Fruit fly (Drosophila melanogaster) whole organism, embryonic: ENCODE results near the gene r2d2.

Source experiments
- Adf1 ChIP-seq: fragments of 200-800 bp; sonication (Bioruptor generic); IDR thresholded peaks from 2 replicates; pipeline ENCODE4 v1.3.6; 2022; ENCODE audit warnings: missing biosample characterization, missing genetic modification characterization
- Aef1 ChIP-seq: fragments of 200-800 bp; sonication (Bioruptor generic); IDR thresholded peaks from 3 replicates; pipeline ENCODE4 v1.3.6; 2022; ENCODE audit warnings: missing biosample characterization, missing genetic modification characterization
- Atf3 ChIP-seq: fragments of 200-800 bp; sonication (Bioruptor generic); optimal IDR thresholded peaks from 3 replicates; lab custom pipeline; 2016; ENCODE audit warnings: missing biosample characterization, missing genetic modification characterization
- CG10654 ChIP-seq: fragments of 200-800 bp; sonication (Bioruptor generic); optimal IDR thresholded peaks from 2 replicates; lab custom pipeline; 2016; ENCODE audit warnings: missing biosample characterization, missing genetic modification characterization
- CG11560 ChIP-seq: fragments of 200-800 bp; sonication (Bioruptor generic); IDR thresholded peaks from 3 replicates; pipeline ENCODE4 v1.3.6; 2022; ENCODE audit warnings: missing biosample characterization, missing genetic modification characterization
- CG12155 ChIP-seq: fragments of 200-800 bp; sonication (Bioruptor generic); optimal IDR thresholded peaks from 3 replicates; lab custom pipeline; 2016; ENCODE audit warnings: missing biosample characterization, missing genetic modification characterization
- CG13894 ChIP-seq: fragments of 200-800 bp; sonication (Bioruptor generic); optimal IDR thresholded peaks from 3 replicates; lab custom pipeline; 2018; ENCODE audit warnings: missing biosample characterization, mild to moderate bottlenecking, missing genetic modification characterization, moderate library complexity
- CG14014 ChIP-seq: fragments of 200-800 bp; sonication (Bioruptor generic); IDR thresholded peaks from 2 replicates; pipeline ENCODE4 v1.3.6; 2022; ENCODE audit warnings: missing biosample characterization, missing genetic modification characterization
- CG16779 ChIP-seq: fragments of 200-800 bp; sonication (Bioruptor generic); IDR thresholded peaks from 2 replicates; pipeline ENCODE4 v1.3.6; 2022; ENCODE audit warnings: missing biosample characterization, missing genetic modification characterization
- CG16863 ChIP-seq: fragments of 200-800 bp; sonication (Bioruptor generic); optimal IDR thresholded peaks from 3 replicates; lab custom pipeline; 2016; ENCODE audit warnings: missing biosample characterization, missing genetic modification characterization
- CG18599 ChIP-seq: fragments of 200-800 bp; sonication (Bioruptor generic); optimal IDR thresholded peaks from 3 replicates; lab custom pipeline; 2017; ENCODE audit warnings: missing biosample characterization, missing genetic modification characterization, mild to moderate bottlenecking, moderate library complexity, missing genetic modification reagents
- CG32772 ChIP-seq: fragments of 200-800 bp; sonication (Bioruptor generic); IDR thresholded peaks from 2 replicates; pipeline ENCODE4 v1.3.6; 2022; ENCODE audit warnings: missing biosample characterization, missing genetic modification characterization
- CG3726 ChIP-seq: fragments of 200-800 bp; sonication (Bioruptor generic); IDR thresholded peaks from 3 replicates; pipeline ENCODE4, ENCODE4 v1.3.6; 2022; ENCODE audit warnings: missing biosample characterization, missing genetic modification characterization
- CG4328 ChIP-seq: fragments of 200-800 bp; sonication (Bioruptor generic); optimal IDR thresholded peaks from 3 replicates; lab custom pipeline; 2017; ENCODE audit warnings: missing biosample characterization, missing genetic modification reagents, missing genetic modification characterization
- CG5180 ChIP-seq: fragments of 200-800 bp; sonication (Bioruptor generic); optimal IDR thresholded peaks from 3 replicates; lab custom pipeline; 2017; ENCODE audit warnings: missing biosample characterization, missing genetic modification characterization, mild to moderate bottlenecking, moderate library complexity, missing genetic modification reagents
- CG6175 ChIP-seq: fragments of 200-800 bp; sonication (Bioruptor generic); IDR thresholded peaks from 3 replicates; pipeline ENCODE4 v1.3.6; 2022; ENCODE audit warnings: missing biosample characterization, missing genetic modification characterization
- CG6689 ChIP-seq: fragments of 200-800 bp; sonication (Bioruptor generic); IDR thresholded peaks from 2 replicates; pipeline ENCODE4 v1.3.6; 2022; ENCODE audit warnings: missing biosample characterization, missing genetic modification characterization
- CG7963 ChIP-seq: fragments of 200-800 bp; sonication (Bioruptor generic); IDR thresholded peaks from 3 replicates; pipeline ENCODE4 v1.3.6; 2022; ENCODE audit warnings: missing biosample characterization, missing genetic modification characterization; ENCODE audit not compliant: partially characterized antibody
- CG9215 ChIP-seq: fragments of 200-800 bp; sonication (Bioruptor generic); IDR thresholded peaks from 2 replicates; pipeline ENCODE4 v1.3.6; 2022; ENCODE audit warnings: missing biosample characterization, missing genetic modification characterization
- CG9609 ChIP-seq: fragments of 200-800 bp; sonication (Bioruptor generic); optimal IDR thresholded peaks from 3 replicates; lab custom pipeline; 2016; ENCODE audit warnings: missing biosample characterization, missing genetic modification characterization
- CTCF ChIP-seq: fragments of 200-800 bp; sonication (Bioruptor generic); optimal IDR thresholded peaks from 2 replicates; lab custom pipeline; 2017; ENCODE audit warnings: missing biosample characterization, mild to moderate bottlenecking, missing genetic modification characterization, moderate library complexity
- Deaf1 ChIP-seq: fragments of 200-800 bp; optimal IDR thresholded peaks from 3 replicates; lab custom pipeline; 2019; ENCODE audit warnings: missing biosample characterization, mild to moderate bottlenecking, missing genetic modification characterization, moderate library complexity
- Dek ChIP-seq: fragments of 200-800 bp; sonication (Bioruptor generic); optimal IDR thresholded peaks from 3 replicates; lab custom pipeline; 2019; ENCODE audit warnings: missing biosample characterization, mild to moderate bottlenecking, missing genetic modification characterization, moderate library complexity
- Fer1 ChIP-seq: fragments of 200-800 bp; sonication (Bioruptor generic); optimal IDR thresholded peaks from 2 replicates; lab custom pipeline; 2017; ENCODE audit warnings: missing biosample characterization, mild to moderate bottlenecking, missing genetic modification characterization
- Hey ChIP-seq: fragments of 200-800 bp; sonication (Bioruptor generic); optimal IDR thresholded peaks from 3 replicates; lab custom pipeline; 2018; ENCODE audit warnings: missing biosample characterization, mild to moderate bottlenecking, missing genetic modification characterization
- Hr78 ChIP-seq, 2 experiments: fragments of 200-800 bp in 1 of 2; fragments of >200 bp in 1 of 2; sonication (Bioruptor generic) in 1 of 2; optimal IDR thresholded peaks; 2 replicates each; lab custom pipeline; 2017 to 2019; ENCODE audit warnings: missing biosample characterization in 2 of 2, missing genetic modification characterization in 2 of 2, mild to moderate bottlenecking in 1 of 2, moderate library complexity in 1 of 2
- Jarid2 ChIP-seq: fragments of 200-800 bp; sonication (Bioruptor generic); optimal IDR thresholded peaks from 3 replicates; lab custom pipeline; 2017; ENCODE audit warnings: mild to moderate bottlenecking, missing biosample characterization, missing genetic modification reagents, missing genetic modification characterization
- Med ChIP-seq: fragments of 200-800 bp; sonication (Bioruptor generic); peaks from one replicate; lab custom pipeline; 2016; ENCODE audit warnings: missing biosample characterization, missing genetic modification characterization, mild to moderate bottlenecking, inconsistent platforms, moderate library complexity
- Mes4 ChIP-seq: fragments of 200-800 bp; sonication (Bioruptor generic); optimal IDR thresholded peaks from 2 replicates; lab custom pipeline; 2016; ENCODE audit warnings: missing biosample characterization, missing genetic modification characterization
- NC2β ChIP-seq: fragments of 200-800 bp; sonication (Bioruptor generic); optimal IDR thresholded peaks from 2 replicates; lab custom pipeline; 2016; ENCODE audit warnings: missing biosample characterization, missing genetic modification characterization
- Opbp ChIP-seq: fragments of 200-800 bp; sonication (Bioruptor generic); IDR thresholded peaks from 3 replicates; pipeline ENCODE4 v1.3.6; 2022; ENCODE audit warnings: missing biosample characterization, missing genetic modification characterization; ENCODE audit not compliant: partially characterized antibody
- Optix ChIP-seq: fragments of 200-800 bp; sonication (Bioruptor generic); IDR thresholded peaks from 3 replicates; pipeline ENCODE4 v1.3.6; 2022; ENCODE audit warnings: missing biosample characterization, missing genetic modification characterization
- Rfx ChIP-seq: fragments of 200-800 bp; sonication (Bioruptor generic); IDR thresholded peaks from 2 replicates; pipeline ENCODE4 v1.3.6; 2022; ENCODE audit warnings: missing biosample characterization, missing genetic modification characterization
- Taf1 ChIP-seq: fragments of 200-800 bp; sonication (Bioruptor generic); IDR thresholded peaks from 2 replicates; pipeline ENCODE4 v1.3.6; 2022; ENCODE audit warnings: missing biosample characterization, missing genetic modification characterization
- Usf ChIP-seq: fragments of 200-800 bp; sonication (Bioruptor generic); optimal IDR thresholded peaks from 2 replicates; lab custom pipeline; 2017; ENCODE audit warnings: missing genotype, missing biosample characterization, missing genetic modification characterization
- abd-A ChIP-seq: fragments of 200-800 bp; sonication (Bioruptor generic); optimal IDR thresholded peaks from 3 replicates; lab custom pipeline; 2019; ENCODE audit warnings: missing biosample characterization, mild to moderate bottlenecking, missing genetic modification characterization, moderate library complexity
- aop ChIP-seq: fragments of 200-800 bp; sonication (Bioruptor generic); IDR thresholded peaks from 2 replicates; pipeline ENCODE4 v1.3.6; 2022; ENCODE audit warnings: missing biosample characterization, missing genetic modification characterization
- az2 ChIP-seq: fragments of 200-800 bp; sonication (Bioruptor generic); optimal IDR thresholded peaks from 3 replicates; lab custom pipeline; 2016; ENCODE audit warnings: missing biosample characterization, missing genetic modification characterization
- chinmo ChIP-seq: fragments of 200-800 bp; sonication (Bioruptor generic); IDR thresholded peaks from 4 replicates; pipeline ENCODE4 v1.3.6; 2022; ENCODE audit warnings: missing biosample characterization, missing genetic modification characterization; ENCODE audit not compliant: partially characterized antibody
- ci ChIP-seq: fragments of 200-800 bp; sonication (Bioruptor generic); IDR thresholded peaks from 3 replicates; pipeline ENCODE4 v1.3.6; 2022; ENCODE audit warnings: missing biosample characterization, missing genetic modification characterization
- crc ChIP-seq: fragments of 200-800 bp; sonication (Bioruptor generic); optimal IDR thresholded peaks from 2 replicates; lab custom pipeline; 2016; ENCODE audit warnings: missing biosample characterization, missing genetic modification characterization
- en ChIP-seq: fragments of 200-800 bp; sonication (Bioruptor generic); optimal IDR thresholded peaks from 2 replicates; lab custom pipeline; 2016; ENCODE audit warnings: missing biosample characterization, missing genetic modification characterization
- fd102C ChIP-seq: fragments of 200-800 bp; sonication (Bioruptor generic); optimal IDR thresholded peaks from 2 replicates; lab custom pipeline; 2018; ENCODE audit warnings: missing biosample characterization, mild to moderate bottlenecking, missing genetic modification characterization, moderate library complexity
- her ChIP-seq: fragments of 200-800 bp; sonication (Bioruptor generic); optimal IDR thresholded peaks from 2 replicates; lab custom pipeline; 2016; ENCODE audit warnings: missing biosample characterization, missing genetic modification characterization
- ind ChIP-seq: fragments of 200-800 bp; sonication (Bioruptor generic); optimal IDR thresholded peaks from 3 replicates; lab custom pipeline; 2016; ENCODE audit warnings: missing biosample characterization, missing genetic modification characterization
- jumu ChIP-seq: fragments of 200-800 bp; sonication (Bioruptor generic); optimal IDR thresholded peaks from 3 replicates; lab custom pipeline; 2016; ENCODE audit warnings: missing biosample characterization, missing genetic modification characterization
- maf-S ChIP-seq: fragments of 200-800 bp; sonication (Bioruptor generic); optimal IDR thresholded peaks from 2 replicates; lab custom pipeline; 2016; ENCODE audit warnings: missing biosample characterization, missing genetic modification characterization
- pan ChIP-seq, 4 experiments: fragments of >200 bp in 3 of 4; fragments of 200-800 bp in 1 of 4; sonication (Bioruptor generic) in 1 of 4; optimal IDR thresholded peaks in 3 of 4; IDR thresholded peaks in 1 of 4; 2 replicates each; pipeline versions ENCODE4 v1.3.6 to Lab custom; 2017 to 2022; ENCODE audit warnings: missing biosample characterization in 2 of 4, missing genetic modification characterization in 2 of 4, mixed read lengths in 1 of 4
- pum ChIP-seq: fragments of 200-800 bp; sonication (Bioruptor generic); optimal IDR thresholded peaks from 2 replicates; lab custom pipeline; 2016; ENCODE audit warnings: missing biosample characterization, missing genetic modification characterization
- sisA ChIP-seq: fragments of 200-800 bp; sonication (Bioruptor generic); IDR thresholded peaks from 2 replicates; pipeline ENCODE4 v1.3.6; 2022; ENCODE audit warnings: missing biosample characterization, missing genetic modification characterization
- sob ChIP-seq: fragments of 200-800 bp; sonication (Bioruptor generic); IDR thresholded peaks from 2 replicates; pipeline ENCODE4 v1.3.6; 2022; ENCODE audit warnings: missing biosample characterization, missing genetic modification characterization
- sqz ChIP-seq: fragments of 200-800 bp; sonication (Bioruptor generic); optimal IDR thresholded peaks from 3 replicates; lab custom pipeline; 2018; ENCODE audit warnings: missing biosample characterization, mild to moderate bottlenecking, missing genetic modification characterization
- zen ChIP-seq: fragments of 200-800 bp; sonication (Bioruptor generic); optimal IDR thresholded peaks from 3 replicates; lab custom pipeline; 2018; ENCODE audit warnings: missing biosample characterization, mild to moderate bottlenecking, missing genetic modification characterization, moderate library complexity

The r2d2 gene

DNA sequence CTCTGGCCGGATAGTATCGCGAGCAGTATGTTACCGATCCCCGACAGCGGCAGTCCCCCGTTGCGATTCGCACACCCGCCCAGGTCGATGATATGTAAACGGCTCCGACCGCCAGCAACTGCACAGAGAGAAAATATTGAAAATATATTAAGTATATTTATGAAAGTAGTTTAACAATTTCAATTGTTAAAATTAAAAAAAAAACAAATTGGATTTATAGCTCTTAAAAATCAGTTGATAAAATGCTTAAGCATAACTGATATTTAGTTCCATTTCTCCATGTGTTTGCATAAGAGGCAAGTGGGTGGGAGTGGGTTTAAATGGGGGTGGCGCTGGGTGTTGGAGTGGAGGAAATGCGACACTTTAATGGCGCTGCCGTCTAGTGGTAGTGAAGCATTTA lies 49.5 kb downstream of the r2d2 start (continued):
- TF ChIP-seq zen (tag; lab: Kevin White, UChicago) (no peak), CG11560 (tag; lab: Robert Waterston, UW) (no peak), Taf1 (GFP tag; lab: Robert Waterston, UW) (no peak), CG4328 (GFP tag; lab: Kevin White, UChicago) (no peak), pan (optimal IDR thresholded peaks at IDR 0.05; lab: Kevin White, UChicago) (no peak), pan (GFP tag; optimal IDR thresholded peaks at IDR 0.05 in 1 of 2, IDR thresholded peaks at IDR 0.05 in 1 of 2) (peak in 1 of 2 experiments; percentile 45), CG6175 (GFP tag; lab: Robert Waterston, UW) (no peak), CG16779 (no peak), CG16863 (no peak), Rfx (no peak), Atf3 (no peak), Mes4 (GFP tag; lab: Kevin White, UChicago) (no peak), Usf (no peak), CG9609 (GFP tag; lab: Kevin White, UChicago) (no peak), CG14014 (peak; percentile 34; the same call in 1 of the 2 replicates), CG10654 (GFP tag; lab: Kevin White, UChicago) (no peak), pum (GFP tag; lab: Kevin White, UChicago) (no peak), crc (GFP tag; lab: Kevin White, UChicago) (no peak), CG18599 (peak; percentile 65), jumu (no peak), sqz (GFP tag; lab: Kevin White, UChicago) (no peak), CG6689 (GFP tag; lab: Robert Waterston, UW) (peak; percentile 22; the same call in 1 of the 2 replicates), CG3726 (GFP tag; lab: Robert Waterston, UW) (no peak), maf-S (GFP tag; lab: Kevin White, UChicago) (no peak), her (GFP tag; lab: Kevin White, UChicago) (no peak), Deaf1 (tag; lab: Kevin White, UChicago) (no peak), Optix (GFP tag; lab: Robert Waterston, UW) (no peak), ci (GFP tag; lab: Robert Waterston, UW) (peak; percentile 63; the same call in 1 of the 3 replicates), CG9215 (GFP tag; lab: Robert Waterston, UW) (peak; percentile 27; the same call in 1 of the 2 replicates), Dek (tag; lab: Kevin White, UChicago) (no peak), fd102C (GFP tag; lab: Kevin White, UChicago) (no peak), ind (GFP tag; lab: Kevin White, UChicago) (peak; percentile 10)

DNA sequence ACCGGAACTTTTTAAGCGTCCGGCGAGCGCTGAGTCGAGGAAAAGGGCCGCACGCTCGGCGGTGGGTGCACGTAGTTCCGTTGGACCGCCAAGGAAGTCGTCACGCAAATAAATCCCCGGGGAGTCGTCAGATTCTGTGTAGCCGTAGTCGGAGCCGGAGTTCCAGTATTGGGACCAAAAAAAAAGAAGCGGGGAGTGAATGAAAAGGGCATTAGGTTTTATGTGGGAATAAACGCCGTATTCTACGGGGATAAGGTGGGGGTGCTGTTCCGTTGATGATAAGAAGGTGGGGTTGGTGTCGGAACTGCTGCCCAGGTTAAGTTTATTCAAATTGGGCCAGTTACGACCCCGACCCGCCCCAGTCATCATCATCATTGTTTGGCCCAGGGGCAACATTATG lies 50.5 kb downstream of the r2d2 start:
- TF ChIP-seq CG5180 (GFP tag; lab: Kevin White, UChicago) (no peak), CG9609 (GFP tag; lab: Kevin White, UChicago) (no peak), Deaf1 (tag; lab: Kevin White, UChicago) (no peak), CG13894 (tag; lab: Kevin White, UChicago) (peak; percentile 41), CG7963 (no peak), sisA (GFP tag; lab: Robert Waterston, UW) (no peak), Aef1 (GFP tag; lab: Robert Waterston, UW) (no peak), Jarid2 (GFP tag; lab: Kevin White, UChicago) (no peak), CTCF (no peak), en (no peak), chinmo (GFP tag; lab: Robert Waterston, UW) (no peak), Opbp (GFP tag; lab: Robert Waterston, UW) (no peak), az2 (GFP tag; lab: Kevin White, UChicago) (no peak), Hey (tag; lab: Kevin White, UChicago) (peak; percentile 49), Med (GFP tag; lab: Kevin White, UChicago) (peak; percentile 61), Adf1 (GFP tag; lab: Robert Waterston, UW) (no peak), Fer1 (no peak), sob (GFP tag; lab: Robert Waterston, UW) (no peak), abd-A (peak; percentile 94), NC2β (GFP tag; lab: Kevin White, UChicago) (no peak), CG12155 (GFP tag; lab: Kevin White, UChicago) (no peak), Hr78 (GFP tag; optimal IDR thresholded peaks at IDR 0.05; lab: Kevin White, UChicago) (no peak), aop (no peak), CG32772 (GFP tag; lab: Robert Waterston, UW) (no peak)
